Worm (Caenorhabditis elegans) whole organism, L3 larva: ENCODE results near the gene C31H2.14.

ENCODE experiments used
- ama-1 ChIP-seq: fragments of 150-350 bp; optimal IDR thresholded peaks from 2 replicates; lab custom pipeline; 2018
- elt-2 ChIP-seq: sonication (generic microtip); optimal IDR thresholded peaks from 2 replicates; lab custom pipeline; 2016; ENCODE audit warnings: missing genetic modification reagents, mild to moderate bottlenecking, missing genetic modification characterization, missing compliant biosample characterization
- nfya-1 ChIP-seq: sonication (generic microtip); optimal IDR thresholded peaks from 2 replicates; lab custom pipeline; 2017; ENCODE audit warnings: missing genetic modification characterization, mild to moderate bottlenecking, missing compliant biosample characterization, antibody characterized with exemption, moderate library complexity; ENCODE audit not compliant: insufficient read depth
- nhr-11 ChIP-seq: fragments of 150-350 bp; optimal IDR thresholded peaks from 2 replicates; lab custom pipeline; 2014; ENCODE audit warnings: missing biosample characterization, missing genetic modification characterization
- unc-62 ChIP-seq: fragments of 150-350 bp; sonication (generic microtip); optimal IDR thresholded peaks from 4 replicates; lab custom pipeline; 2014; ENCODE audit warnings: missing biosample characterization, missing genetic modification reagents, missing genetic modification characterization

- TF ChIP-seq unc-62 (GFP tag; lab: Kevin White, UChicago) (no peak), ama-1 (lab: Kevin White, UChicago) (no peak), nfya-1 (tag; lab: Kevin White, UChicago) (no peak), nhr-11 (tag; lab: Kevin White, UChicago) (no peak), elt-2 (tag; lab: Kevin White, UChicago) (no peak)
These were observed 20.8 kb downstream of the C31H2.14 start for ce11 chrX:5168770-5169169.
